Fruit fly (Drosophila melanogaster) whole organism, embryonic: ENCODE data around the gene CG32483.

Source experiments
- CG10565 ChIP-seq: fragments of 200-800 bp; sonication (Bioruptor generic); optimal IDR thresholded peaks from 3 replicates; lab custom pipeline; 2016; ENCODE audit warnings: missing biosample characterization, mild to moderate bottlenecking, missing genetic modification characterization
- CG14710 ChIP-seq: fragments of 200-800 bp; sonication (Bioruptor generic); optimal IDR thresholded peaks from 3 replicates; lab custom pipeline; 2019; ENCODE audit warnings: missing biosample characterization, mild to moderate bottlenecking, missing genetic modification characterization, moderate library complexity
- CG17829 ChIP-seq: fragments of 200-800 bp; optimal IDR thresholded peaks from 2 replicates; lab custom pipeline; 2019; ENCODE audit warnings: missing biosample characterization, mild to moderate bottlenecking, missing genetic modification characterization, moderate library complexity
- CoRest ChIP-seq: fragments of 200-800 bp; sonication (Bioruptor generic); optimal IDR thresholded peaks from 3 replicates; lab custom pipeline; 2018; ENCODE audit warnings: missing biosample characterization, mild to moderate bottlenecking, missing genetic modification characterization, moderate library complexity
- Drgx ChIP-seq: fragments of 200-800 bp; sonication (Bioruptor generic); IDR thresholded peaks from 2 replicates; pipeline ENCODE4 v1.3.6; 2022; ENCODE audit warnings: missing biosample characterization, missing genetic modification characterization
- Ets65A ChIP-seq: fragments of 200-800 bp; sonication (Bioruptor generic); peaks from one replicate; lab custom pipeline; 2016; ENCODE audit warnings: missing biosample characterization, missing genetic modification characterization
- Hr39 ChIP-seq: fragments of >200 bp; optimal IDR thresholded peaks from 2 replicates; lab custom pipeline; 2017
- Pdp1 ChIP-seq, 2 experiments: fragments of 200-800 bp; sonication (Bioruptor generic); optimal IDR thresholded peaks; 3 replicates each; lab custom pipeline; 2016; ENCODE audit warnings: missing biosample characterization in 2 of 2, missing genetic modification characterization in 2 of 2, mild to moderate bottlenecking in 1 of 2, moderate library complexity in 1 of 2
- caup ChIP-seq: fragments of 200-800 bp; sonication (Bioruptor generic); optimal IDR thresholded peaks from 3 replicates; lab custom pipeline; 2017; ENCODE audit warnings: missing biosample characterization, mild to moderate bottlenecking, missing genetic modification characterization, moderate library complexity; ENCODE audit not compliant: severe bottlenecking
- ci ChIP-seq: fragments of 200-800 bp; sonication (Bioruptor generic); IDR thresholded peaks from 3 replicates; pipeline ENCODE4 v1.3.6; 2022; ENCODE audit warnings: missing biosample characterization, missing genetic modification characterization
- lola ChIP-seq, 3 experiments: fragments of >200 bp in 2 of 3; fragments of 200-800 bp in 1 of 3; sonication (Bioruptor generic) in 1 of 3; optimal IDR thresholded peaks; 2 replicates each; lab custom pipeline; 2017 to 2019; ENCODE audit warnings: missing biosample characterization in 3 of 3, missing genetic modification characterization in 3 of 3, mild to moderate bottlenecking in 1 of 3, moderate library complexity in 1 of 3
- nmo ChIP-seq: fragments of 200-800 bp; sonication (Bioruptor generic); optimal IDR thresholded peaks from 2 replicates; lab custom pipeline; 2018; ENCODE audit warnings: missing biosample characterization, mild to moderate bottlenecking, missing genetic modification characterization, moderate library complexity
- schlank ChIP-seq: fragments of 200-800 bp; sonication (Bioruptor generic); optimal IDR thresholded peaks from 2 replicates; lab custom pipeline; 2018; ENCODE audit warnings: missing biosample characterization, mild to moderate bottlenecking, missing genetic modification characterization
- sim ChIP-seq: fragments of 200-800 bp; sonication (Bioruptor generic); IDR thresholded peaks from 2 replicates; pipeline ENCODE4 v1.3.6; 2022; ENCODE audit warnings: missing biosample characterization, missing genetic modification characterization

dm6 chr3L:709882-710281 lies 20.0 kb upstream of the CG32483 start:
- TF ChIP-seq CG14710 (tag; lab: Kevin White, UChicago) = no peak
- TF ChIP-seq CG10565 (GFP tag; lab: Kevin White, UChicago) = no peak
- no peak for TF ChIP-seq sim (GFP tag; lab: Robert Waterston, UW)
- TF ChIP-seq schlank (tag; lab: Kevin White, UChicago) = no peak
- TF ChIP-seq ci = 0 out of 3 replicates have a peak, but pooled peaks have one; percentile 6
- no peak for TF ChIP-seq lola (GFP tag; optimal IDR thresholded peaks at IDR 0.05; lab: Kevin White, UChicago)
- TF ChIP-seq CoRest (tag; lab: Kevin White, UChicago) = no peak
- TF ChIP-seq CG17829 (tag; lab: Kevin White, UChicago) = no peak
- TF ChIP-seq Hr39 = no peak
- no peak for TF ChIP-seq nmo (GFP tag; lab: Kevin White, UChicago)
- no peak for TF ChIP-seq caup (GFP tag; lab: Kevin White, UChicago)
- TF ChIP-seq Drgx (GFP tag; lab: Robert Waterston, UW) = no peak
- TF ChIP-seq Ets65A = no peak
- TF ChIP-seq Pdp1 (GFP tag; optimal IDR thresholded peaks at IDR 0.05; lab: Kevin White, UChicago) = no peak
